Worm (Caenorhabditis elegans): ENCODE results near the gene mstr-2.

ce11 chrIII:4505726-4506125 lies 36.8 kb downstream of the mstr-2 start:
- TF ChIP-seq unc-62 (GFP tag; optimal IDR thresholded peaks at IDR 0.05) (no peak), pha-4 (tag; optimal IDR thresholded peaks at IDR 0.05) (no peak), nhr-76 (tag; optimal IDR thresholded peaks at IDR 0.05) (no peak), lsy-2 (tag; optimal IDR thresholded peaks at IDR 0.05) (no peak)

All from whole organism, mixed stage, embryonic.